Fruit fly (Drosophila melanogaster) whole organism, prepupa: ENCODE data around the gene GstD6.

Source experiments
- Eip78C ChIP-seq: fragments of 200-800 bp; sonication (Bioruptor generic); peaks from one replicate; lab custom pipeline; 2016; ENCODE audit warnings: missing biosample characterization, missing genetic modification characterization
- Hr38 ChIP-seq: sonication (Bioruptor generic); optimal IDR thresholded peaks from 2 replicates; lab custom pipeline; 2016; ENCODE audit warnings: missing biosample characterization, missing genetic modification characterization
- Smox ChIP-seq: fragments of 200-800 bp; sonication (Bioruptor generic); optimal IDR thresholded peaks from 3 replicates; lab custom pipeline; 2016; ENCODE audit warnings: missing biosample characterization, missing genetic modification characterization
- acj6 ChIP-seq: fragments of 200-800 bp; sonication (Bioruptor generic); optimal IDR thresholded peaks from 3 replicates; lab custom pipeline; 2016; ENCODE audit warnings: missing biosample characterization, missing genetic modification characterization
- eg ChIP-seq: fragments of 200-800 bp; sonication (Bioruptor generic); IDR thresholded peaks from 3 replicates; pipeline ENCODE4 v1.3.6; 2022; ENCODE audit warnings: missing biosample characterization, missing genetic modification characterization
- ss ChIP-seq, 2 experiments: fragments of 200-800 bp; sonication (Bioruptor generic); optimal IDR thresholded peaks; 2 replicates in 1 of 2; 3 replicates in 1 of 2; lab custom pipeline; 2017 to 2018; ENCODE audit warnings: mild to moderate bottlenecking in 2 of 2, missing biosample characterization in 2 of 2, missing genetic modification characterization in 2 of 2, moderate library complexity in 1 of 2
- vri ChIP-seq: fragments of 200-800 bp; sonication (Bioruptor generic); optimal IDR thresholded peaks from 3 replicates; lab custom pipeline; 2016; ENCODE audit warnings: missing biosample characterization, mild to moderate bottlenecking, missing genetic modification characterization

dm6 chr3R:12408160-12408559 is 31.2 kb downstream of the GstD6 start, which contains the start of gene CG5196:
- TF ChIP-seq Hr38 (GFP tag; lab: Kevin White, UChicago) (no peak), ss (GFP tag; optimal IDR thresholded peaks at IDR 0.05; lab: Kevin White, UChicago) (peak in 1 of 2 experiments; percentile 38), eg (GFP tag; lab: Robert Waterston, UW) (no peak), Eip78C (peak; percentile 67), vri (no peak), Smox (GFP tag; lab: Kevin White, UChicago) (no peak), acj6 (GFP tag; lab: Kevin White, UChicago) (no peak)
